Worm (Caenorhabditis elegans): ENCODE results near the gene B0222.5.

The B0222.5 gene

ce11 chrV:9191406-9191805 lies 36.7 kb upstream of the B0222.5 start, which contains the start of gene sphr-1:
sphr-1 (plus strand) TSS chrV:9191610.
- TF ChIP-seq him-1 (tag; optimal IDR thresholded peaks at IDR 0.05) (no peak), K12H6.12 (tag; optimal IDR thresholded peaks at IDR 0.05) (no peak), hmg-1.2 (GFP tag; IDR thresholded peaks at IDR 0.05) (peak; percentile 65; the same call in 1 of the 2 replicates)

DNA sequence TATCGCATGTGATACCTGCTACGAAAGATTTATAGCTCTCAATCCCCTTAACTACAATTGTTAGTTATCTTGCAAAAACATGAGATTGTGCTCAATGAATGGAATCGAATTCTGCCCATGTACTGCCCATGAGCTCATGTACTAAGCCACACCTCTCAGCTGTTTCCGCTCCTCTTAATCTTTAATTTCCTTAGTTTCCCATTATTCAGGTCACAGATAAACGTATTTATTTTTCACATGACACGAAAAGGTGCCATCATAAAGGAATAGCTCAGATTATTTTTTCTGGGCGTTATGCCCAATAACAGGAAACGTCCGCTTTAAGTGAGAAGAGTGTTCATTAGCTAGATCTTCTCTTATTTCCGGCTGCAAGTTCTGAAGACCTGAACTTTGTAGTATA lies 31.4 kb upstream of the B0222.5 start:
- TF ChIP-seq hlh-12 (tag; optimal IDR thresholded peaks at IDR 0.05) (no peak), ama-1 (optimal IDR thresholded peaks at IDR 0.05) (no peak), ama-1 (GFP tag; optimal IDR thresholded peaks at IDR 0.05) (no peak), ceh-40 (GFP tag; IDR thresholded peaks at IDR 0.05) (no peak), ets-4 (GFP tag; optimal IDR thresholded peaks at IDR 0.05) (no peak), ztf-6 (GFP tag; IDR thresholded peaks at IDR 0.05) (no peak), ceh-27 (GFP tag; optimal IDR thresholded peaks at IDR 0.05) (no peak), ZK185.1 (tag; optimal IDR thresholded peaks at IDR 0.05; ENCODE audit: poor library complexity, severe bottlenecking) (no peak), egl-44 (GFP tag; IDR thresholded peaks at IDR 0.05) (no peak), lsy-27 (tag; optimal IDR thresholded peaks at IDR 0.05; ENCODE audit: borderline replicate concordance, insufficient read depth) (no peak), let-526 (GFP tag; IDR thresholded peaks at IDR 0.05) (no peak)

ce11 chrV:9183718-9184441 lies 29.2 kb upstream of the B0222.5 start:
- TF ChIP-seq ztf-25 (GFP tag; IDR thresholded peaks at IDR 0.05) = no peak
- no peak for TF ChIP-seq Y56A3A.18 (GFP tag; IDR thresholded peaks at IDR 0.05)
- no peak for TF ChIP-seq F23B12.7 (tag; optimal IDR thresholded peaks at IDR 0.05; ENCODE audit: insufficient read depth)
- TF ChIP-seq sptf-2 (GFP tag; optimal IDR thresholded peaks at IDR 0.05) = no peak
- TF ChIP-seq ama-1 (optimal IDR thresholded peaks at IDR 0.05) = no peak
- TF ChIP-seq ama-1 (GFP tag; optimal IDR thresholded peaks at IDR 0.05) = no peak
- TF ChIP-seq snpc-1.1 (tag; optimal IDR thresholded peaks at IDR 0.05; ENCODE audit: insufficient read depth) = no peak
- no peak for TF ChIP-seq ceh-27 (GFP tag; optimal IDR thresholded peaks at IDR 0.05)
- TF ChIP-seq aptf-3 (GFP tag; IDR thresholded peaks at IDR 0.05) = no peak
- TF ChIP-seq unc-130 (GFP tag; optimal IDR thresholded peaks at IDR 0.05) = no peak
- no peak for TF ChIP-seq ztf-28 (GFP tag; IDR thresholded peaks at IDR 0.05)
- no peak for TF ChIP-seq ets-4 (GFP tag; optimal IDR thresholded peaks at IDR 0.05)

DNA sequence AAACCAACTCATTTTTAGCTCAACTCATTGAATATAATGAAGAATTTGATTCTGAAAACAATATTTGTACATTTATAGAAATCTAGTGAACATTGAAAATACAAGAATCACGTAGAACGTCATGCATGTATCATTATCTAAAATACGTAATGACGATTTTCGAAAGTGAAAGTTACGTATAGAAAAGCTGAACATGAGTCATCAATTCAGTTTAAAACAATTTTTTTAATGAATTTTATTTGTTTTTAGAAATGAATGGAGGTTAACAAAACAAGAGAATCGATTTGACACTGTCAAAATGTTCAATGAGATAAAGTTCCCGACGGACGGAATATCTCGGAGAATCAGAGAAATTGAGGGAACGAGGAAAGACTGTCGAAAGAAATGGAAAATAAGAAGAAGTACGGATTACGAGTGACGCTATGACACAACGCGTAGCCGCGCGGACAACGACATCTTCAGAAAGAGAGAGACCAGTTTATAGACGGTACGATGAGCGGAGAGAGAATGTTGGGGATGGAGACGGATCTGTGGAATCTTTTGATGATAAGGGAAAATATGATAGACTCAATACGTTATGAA lies 27.1 kb upstream of the B0222.5 start, which contains the start of gene ptr-1:
TSS of gene ptr-1 (minus strand) at position 51 of the 582 bp plus-strand sequence.
- 0 out of 2 replicates have a peak, but pooled peaks have one; percentile 44 for TF ChIP-seq F37B4.10 (GFP tag; IDR thresholded peaks at IDR 0.05)
- TF ChIP-seq B0336.3 (GFP tag; IDR thresholded peaks at IDR 0.05) = no peak

- TF ChIP-seq unc-62 (GFP tag; optimal IDR thresholded peaks at IDR 0.05) = no peak
- TF ChIP-seq tbp1 (GFP tag; optimal IDR thresholded peaks at IDR 0.05) = peak; percentile 67
- TF ChIP-seq F10E7.11 (tag; optimal IDR thresholded peaks at IDR 0.05) = no peak
- no peak for TF ChIP-seq snpc-1.3 (tag; optimal IDR thresholded peaks at IDR 0.05; ENCODE audit: insufficient read depth)
- no peak; the same call in 1 of the 2 replicates for TF ChIP-seq madf-8 (GFP tag; conservative IDR thresholded peaks at IDR 0.05)
- no peak for TF ChIP-seq cebp-2 (GFP tag; IDR thresholded peaks at IDR 0.05)
- TF ChIP-seq ceh-58 (GFP tag; IDR thresholded peaks at IDR 0.05) = no peak
- peak in 1 of 2 experiments; percentile 47 for TF ChIP-seq let-607 (tag; optimal IDR thresholded peaks at IDR 0.05)
- peak; percentile 48 for TF ChIP-seq K12H6.12 (tag; optimal IDR thresholded peaks at IDR 0.05)
- TF ChIP-seq gei-17 (GFP tag; optimal IDR thresholded peaks at IDR 0.05) = peak; percentile 19
- TF ChIP-seq nfya-2 (GFP tag; IDR thresholded peaks at IDR 0.05) = no peak
- no peak for TF ChIP-seq dpff-1 (tag; optimal IDR thresholded peaks at IDR 0.05)
- TF ChIP-seq F33H1.4 (GFP tag; IDR thresholded peaks at IDR 0.05) = peak; percentile 52
- no peak for TF ChIP-seq Y79H2A.3 (GFP tag; conservative IDR thresholded peaks at IDR 0.05)
- 0 out of 2 replicates have a peak, but pooled peaks have one; percentile 22 for TF ChIP-seq Y53G8AR.9 (GFP tag; conservative IDR thresholded peaks at IDR 0.05)
- TF ChIP-seq nhr-27 (tag; optimal IDR thresholded peaks at IDR 0.05) = no peak
Observed at ce11 chrV:9175218-9175837, 20.7 kb upstream of the B0222.5 start, which contains the start of gene spas-1. spas-1 (plus strand) TSS chrV:9175789.
